Worm (Caenorhabditis elegans) whole organism, early embryonic: Measurements from ENCODE around the gene olrn-1.

Experiments
- B0310.2 ChIP-seq: sonication (generic microtip); optimal IDR thresholded peaks from 2 replicates; lab custom pipeline; 2016; ENCODE audit warnings: mild to moderate bottlenecking, missing genetic modification characterization, missing compliant biosample characterization
- F13C5.2 ChIP-seq: sonication (generic microtip); optimal IDR thresholded peaks from 2 replicates; lab custom pipeline; 2017; ENCODE audit warnings: mild to moderate bottlenecking, missing genetic modification characterization, inconsistent platforms, missing compliant biosample characterization
- aly-1 ChIP-seq: sonication (generic microtip); optimal IDR thresholded peaks from 2 replicates; lab custom pipeline; 2016; ENCODE audit warnings: missing genetic modification characterization, missing compliant biosample characterization
- ama-1 ChIP-seq: fragments of 150-350 bp; optimal IDR thresholded peaks from 2 replicates; lab custom pipeline; 2014
- ceh-13 ChIP-seq: fragments of 200-800 bp; sonication (Bioruptor generic); optimal IDR thresholded peaks from 2 replicates; lab custom pipeline; 2018; ENCODE audit warnings: mild to moderate bottlenecking, missing genetic modification characterization, missing compliant biosample characterization
- ceh-36 ChIP-seq: sonication (generic microtip); optimal IDR thresholded peaks from 2 replicates; lab custom pipeline; 2016; ENCODE audit warnings: missing genetic modification characterization, inconsistent platforms, missing compliant biosample characterization
- ets-7 ChIP-seq: sonication (generic microtip); optimal IDR thresholded peaks from 2 replicates; lab custom pipeline; 2016; ENCODE audit warnings: missing genotype, missing genetic modification characterization, missing compliant biosample characterization
- flt-1 ChIP-seq: fragments of 200-800 bp; sonication (Bioruptor generic); IDR thresholded peaks from 2 replicates; pipeline ENCODE4 v1.3.6; 2022; ENCODE audit warnings: missing genetic modification characterization, missing compliant biosample characterization
- hmbx-1 ChIP-seq: sonication (generic microtip); optimal IDR thresholded peaks from 2 replicates; lab custom pipeline; 2016; ENCODE audit warnings: mild to moderate bottlenecking, missing genetic modification characterization, missing compliant biosample characterization
- hmg-4 ChIP-seq: fragments of 200-800 bp; sonication (Bioruptor generic); optimal IDR thresholded peaks from 2 replicates; lab custom pipeline; 2018; ENCODE audit warnings: mild to moderate bottlenecking, missing genetic modification characterization, missing compliant biosample characterization
- hnd-1 ChIP-seq: sonication (generic microtip); optimal IDR thresholded peaks from 2 replicates; lab custom pipeline; 2016; ENCODE audit warnings: missing genetic modification characterization, missing compliant biosample characterization
- pes-1 ChIP-seq: fragments of 200-800 bp; sonication (Bioruptor generic); IDR thresholded peaks from 2 replicates; pipeline ENCODE4 v1.3.6; 2022; ENCODE audit warnings: missing genetic modification reagents, missing genetic modification characterization, missing compliant biosample characterization
- scrt-1 ChIP-seq: fragments of 200-800 bp; sonication (Bioruptor generic); IDR thresholded peaks from 2 replicates; pipeline ENCODE4 v1.3.6; 2022; ENCODE audit warnings: missing genetic modification characterization, missing compliant biosample characterization
- sea-1 ChIP-seq: fragments of 200-800 bp; sonication (Bioruptor generic); conservative IDR thresholded peaks from 2 replicates; pipeline ENCODE4 v1.3.6; 2022; ENCODE audit warnings: missing genetic modification characterization, missing compliant biosample characterization
- tbx-11 ChIP-seq: fragments of 200-800 bp; sonication (Bioruptor generic); IDR thresholded peaks from 2 replicates; pipeline ENCODE4 v1.3.6; 2022; ENCODE audit warnings: missing genetic modification characterization, missing compliant biosample characterization
- tbx-37 ChIP-seq: fragments of 200-800 bp; sonication (Bioruptor generic); conservative IDR thresholded peaks from 2 replicates; pipeline ENCODE4 v1.3.6; 2022; ENCODE audit warnings: missing genetic modification reagents, missing genetic modification characterization, missing compliant biosample characterization
- tra-4 ChIP-seq: sonication (generic microtip); optimal IDR thresholded peaks from 2 replicates; lab custom pipeline; 2017; ENCODE audit warnings: missing genetic modification characterization, missing compliant biosample characterization

Gene olrn-1

DNA sequence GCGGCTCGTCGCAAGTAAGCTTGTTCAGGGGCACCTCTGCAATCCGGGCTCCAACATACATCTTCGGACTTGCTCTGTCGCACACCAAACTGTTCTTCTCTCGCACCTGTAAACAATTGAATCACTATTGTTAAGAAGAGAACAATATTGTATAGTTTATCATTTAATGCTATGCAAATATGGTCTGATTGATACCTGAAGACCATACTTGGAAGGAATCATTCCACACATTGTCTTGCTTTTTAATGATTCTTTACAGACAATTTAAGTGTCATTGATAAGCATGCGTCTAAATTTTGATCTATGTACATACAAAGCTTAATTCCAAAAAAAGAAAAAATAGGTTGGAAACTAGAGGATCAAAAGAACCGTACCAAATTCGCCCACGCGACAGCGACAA, 9.5 kb downstream of the olrn-1 start:
- no peak for TF ChIP-seq sea-1 (GFP tag; lab: Robert Waterston, UW)
- no peak for TF ChIP-seq hnd-1 (tag; lab: Kevin White, UChicago)
- no peak for TF ChIP-seq tra-4
- TF ChIP-seq ama-1 (lab: Kevin White, UChicago) = no peak
- no peak for TF ChIP-seq tbx-37 (GFP tag; lab: Robert Waterston, UW)
- no peak for TF ChIP-seq ceh-36 (tag; lab: Kevin White, UChicago)
- no peak for TF ChIP-seq ceh-13 (GFP tag; lab: Kevin White, UChicago)
- TF ChIP-seq aly-1 (tag; lab: Kevin White, UChicago) = no peak
- no peak for TF ChIP-seq hmbx-1 (tag; lab: Kevin White, UChicago)
- no peak for TF ChIP-seq scrt-1 (GFP tag; lab: Robert Waterston, UW)
- TF ChIP-seq F13C5.2 (tag; lab: Kevin White, UChicago) = no peak
- TF ChIP-seq flt-1 (GFP tag; lab: Robert Waterston, UW) = no peak
- no peak for TF ChIP-seq tbx-11
- no peak for TF ChIP-seq B0310.2 (tag; lab: Kevin White, UChicago)

ce11 chrX:15547896-15548295, 10.4 kb downstream of the olrn-1 start:
- no peak for TF ChIP-seq B0310.2 (tag; lab: Kevin White, UChicago)
- no peak for TF ChIP-seq hmbx-1 (tag; lab: Kevin White, UChicago)
- TF ChIP-seq tbx-11 = no peak
- no peak for TF ChIP-seq hmg-4 (GFP tag; lab: Kevin White, UChicago)
- no peak for TF ChIP-seq tra-4
- no peak for TF ChIP-seq tbx-37 (GFP tag; lab: Robert Waterston, UW)
- no peak for TF ChIP-seq ceh-36 (tag; lab: Kevin White, UChicago)
- no peak for TF ChIP-seq ama-1 (lab: Kevin White, UChicago)
- no peak for TF ChIP-seq pes-1
- no peak for TF ChIP-seq scrt-1 (GFP tag; lab: Robert Waterston, UW)
- no peak for TF ChIP-seq ceh-13 (GFP tag; lab: Kevin White, UChicago)
- TF ChIP-seq hnd-1 (tag; lab: Kevin White, UChicago) = no peak
- no peak for TF ChIP-seq sea-1 (GFP tag; lab: Robert Waterston, UW)
- TF ChIP-seq F13C5.2 (tag; lab: Kevin White, UChicago) = no peak
- TF ChIP-seq ets-7 (tag; lab: Kevin White, UChicago) = no peak
- TF ChIP-seq aly-1 (tag; lab: Kevin White, UChicago) = no peak
- TF ChIP-seq flt-1 (GFP tag; lab: Robert Waterston, UW) = no peak

DNA sequence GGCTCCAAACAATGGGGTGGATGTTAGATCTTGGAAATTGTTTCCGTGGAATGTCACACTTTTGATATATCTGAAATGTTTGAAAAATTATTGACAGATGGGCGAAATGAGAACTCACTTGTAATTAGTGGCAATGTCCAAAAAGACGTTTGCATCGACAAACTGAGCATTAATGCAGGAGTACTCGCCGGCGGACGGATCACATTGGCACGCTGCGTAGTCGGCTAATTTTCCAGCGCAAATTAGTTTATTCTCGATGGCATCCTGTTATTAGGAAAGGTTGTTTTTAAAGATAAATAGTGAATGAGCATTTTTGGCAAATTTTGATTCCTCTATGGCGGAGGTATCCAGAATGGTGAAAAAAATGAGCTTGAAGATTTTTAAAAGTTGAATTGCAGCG, 13.3 kb downstream of the olrn-1 start:
- TF ChIP-seq tra-4 (no peak), hnd-1 (tag; lab: Kevin White, UChicago) (no peak), ceh-13 (GFP tag; lab: Kevin White, UChicago) (no peak), F13C5.2 (tag; lab: Kevin White, UChicago) (no peak), hmbx-1 (tag; lab: Kevin White, UChicago) (no peak)

DNA sequence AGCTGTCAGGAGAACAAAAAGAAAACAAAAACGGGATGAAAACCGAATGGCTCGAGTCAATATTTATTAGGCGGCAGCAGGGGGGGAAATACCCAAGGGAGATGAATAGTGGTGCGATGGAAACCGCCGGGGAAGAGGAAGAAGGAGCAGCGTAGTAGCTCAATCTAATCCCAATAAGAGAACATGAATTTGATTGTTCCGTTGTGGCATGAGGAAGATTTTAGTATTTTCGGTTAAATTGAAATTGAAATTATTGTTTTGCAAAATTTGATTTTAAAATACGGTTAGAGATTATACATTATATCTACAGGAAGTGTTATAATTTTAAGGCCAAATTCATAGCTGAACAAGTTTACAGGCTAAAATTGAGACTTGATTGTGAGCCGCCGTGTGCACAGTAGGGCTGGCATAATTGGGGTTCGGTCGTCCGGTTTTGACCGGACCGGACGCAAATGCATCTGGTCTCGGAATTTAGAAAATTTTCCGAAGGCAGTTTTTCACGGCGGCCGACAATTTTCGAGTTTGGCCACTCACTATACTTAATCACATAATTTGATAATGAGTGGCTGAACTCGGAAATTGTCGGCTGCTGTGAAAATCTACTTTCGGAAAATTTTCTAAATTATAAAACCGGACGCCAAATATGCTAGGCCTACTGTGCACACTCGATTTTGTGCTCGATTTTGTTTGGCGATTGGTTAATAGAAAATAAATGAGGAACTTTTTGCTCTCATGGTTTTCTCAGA, 14.7 kb downstream of the olrn-1 start:
- TF ChIP-seq flt-1 (GFP tag; lab: Robert Waterston, UW) (no peak), tbx-37 (GFP tag; lab: Robert Waterston, UW) (no peak)

- no peak for TF ChIP-seq ceh-13 (GFP tag; lab: Kevin White, UChicago)
- TF ChIP-seq ceh-36 (tag; lab: Kevin White, UChicago) = no peak
- no peak for TF ChIP-seq pes-1
- TF ChIP-seq hmg-4 (GFP tag; lab: Kevin White, UChicago) = no peak
- TF ChIP-seq ets-7 (tag; lab: Kevin White, UChicago) = no peak
- no peak for TF ChIP-seq F13C5.2 (tag; lab: Kevin White, UChicago)
- no peak for TF ChIP-seq ama-1 (lab: Kevin White, UChicago)
- no peak for TF ChIP-seq hmbx-1 (tag; lab: Kevin White, UChicago)
- no peak for TF ChIP-seq tra-4
- no peak for TF ChIP-seq aly-1 (tag; lab: Kevin White, UChicago)
- TF ChIP-seq tbx-37 (GFP tag; lab: Robert Waterston, UW) = no peak
Observed at ce11 chrX:15554910-15555309, 17.4 kb downstream of the olrn-1 start.

- TF ChIP-seq tbx-37 (GFP tag; lab: Robert Waterston, UW) (no peak), scrt-1 (GFP tag; lab: Robert Waterston, UW) (no peak)
Observed at ce11 chrX:15555529-15555928, 18.1 kb downstream of the olrn-1 start.

DNA sequence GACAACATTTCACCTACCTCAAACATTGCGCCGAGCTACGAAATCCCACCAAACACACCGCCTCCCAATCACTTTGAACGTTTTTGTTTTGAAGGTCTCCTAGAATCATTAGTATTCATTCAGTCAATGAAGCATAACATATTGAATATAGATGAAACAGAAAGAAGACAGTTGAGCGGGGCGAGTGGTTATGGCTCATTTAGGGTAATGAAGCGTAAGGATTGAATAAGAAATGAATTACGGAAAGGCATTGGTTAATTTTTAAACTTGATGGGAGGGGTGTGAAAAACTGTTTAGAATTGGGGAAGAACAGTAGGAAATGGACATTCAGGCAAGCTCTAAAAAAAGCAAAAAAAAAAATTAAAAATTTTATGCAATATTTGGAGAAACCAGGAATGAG, 20.4 kb downstream of the olrn-1 start, which contains the start of gene lron-3:
TSS of gene lron-3 (minus strand) at position 101 of the 400 bp plus-strand sequence.
- TF ChIP-seq aly-1 (tag; lab: Kevin White, UChicago) (no peak), scrt-1 (GFP tag; lab: Robert Waterston, UW) (no peak), tbx-37 (GFP tag; lab: Robert Waterston, UW) (no peak), hmbx-1 (tag; lab: Kevin White, UChicago) (no peak), hnd-1 (tag; lab: Kevin White, UChicago) (no peak), pes-1 (no peak), ama-1 (lab: Kevin White, UChicago) (no peak), sea-1 (GFP tag; lab: Robert Waterston, UW) (no peak), ceh-36 (tag; lab: Kevin White, UChicago) (no peak), flt-1 (GFP tag; lab: Robert Waterston, UW) (no peak), ceh-13 (GFP tag; lab: Kevin White, UChicago) (no peak), ets-7 (tag; lab: Kevin White, UChicago) (no peak), tra-4 (no peak), B0310.2 (tag; lab: Kevin White, UChicago) (no peak)
